Worm (Caenorhabditis elegans): Measurements from ENCODE around the gene mec-14.

The mec-14 gene

ce11 chrIII:7180613-7181012 lies 12.2 kb downstream of the mec-14 start, which contains the start of gene ndab-2:
TSS of gene ndab-2 (plus strand) at chrIII:7180752.
- TF ChIP-seq lsy-2 (tag; optimal IDR thresholded peaks at IDR 0.05) (peak in 1 of 2 experiments; percentile 28), nhr-90 (tag; optimal IDR thresholded peaks at IDR 0.05; ENCODE audit: poor library complexity) (peak; percentile 5), blmp-1 (tag; optimal IDR thresholded peaks at IDR 0.05) (no peak), ama-1 (optimal IDR thresholded peaks at IDR 0.05) (peak; percentile 41), unc-98 (GFP tag; IDR thresholded peaks at IDR 0.05) (no peak), mab-9 (GFP tag; IDR thresholded peaks at IDR 0.05) (no peak), nhr-47 (tag; optimal IDR thresholded peaks at IDR 0.05) (peak; percentile 18)

- TF ChIP-seq lin-15B (tag; optimal IDR thresholded peaks at IDR 0.05), result peak; percentile 90
- peak; percentile 93 for TF ChIP-seq nhr-71 (tag; optimal IDR thresholded peaks at IDR 0.05)
- TF ChIP-seq lin-39 (tag; optimal IDR thresholded peaks at IDR 0.05), result peak; percentile 62
- no peak for TF ChIP-seq pag-3 (tag; optimal IDR thresholded peaks at IDR 0.05; ENCODE audit: borderline replicate concordance, insufficient read depth)
- TF ChIP-seq rnt-1 (tag; optimal IDR thresholded peaks at IDR 0.05), result peak; percentile 90
- TF ChIP-seq xbp-1 (tag; optimal IDR thresholded peaks at IDR 0.05), result peak; percentile 94
- peak; percentile 70 for TF ChIP-seq grh-1 (GFP tag; IDR thresholded peaks at IDR 0.05)
- peak; percentile 86 for TF ChIP-seq jun-1 (tag; optimal IDR thresholded peaks at IDR 0.05)
- TF ChIP-seq nhr-77 (tag; optimal IDR thresholded peaks at IDR 0.05), result peak; percentile 90
- TF ChIP-seq C16A3.4 (tag; optimal IDR thresholded peaks at IDR 0.05), result peak; percentile 96
- peak; percentile 34 for TF ChIP-seq ceh-90 (tag; optimal IDR thresholded peaks at IDR 0.05)
- peak; percentile 94 for TF ChIP-seq isw-1 (GFP tag; IDR thresholded peaks at IDR 0.05)
- peak; percentile 27 for TF ChIP-seq mef-2 (tag; optimal IDR thresholded peaks at IDR 0.05)
- TF ChIP-seq mep-1 (tag; optimal IDR thresholded peaks at IDR 0.05), result peak; percentile 96
- peak; percentile 30 for TF ChIP-seq ama-1 (optimal IDR thresholded peaks at IDR 0.05)
- TF ChIP-seq nhr-12 (tag; optimal IDR thresholded peaks at IDR 0.05), result no peak
- peak; percentile 44 for TF ChIP-seq elt-2 (tag; optimal IDR thresholded peaks at IDR 0.05)
- peak; percentile 94 for TF ChIP-seq nhr-85 (tag)
- peak; percentile 95 to 96 for TF ChIP-seq lsy-2 (tag; optimal IDR thresholded peaks at IDR 0.05)
- peak; percentile 82 for TF ChIP-seq snpc-4 (tag; optimal IDR thresholded peaks at IDR 0.05)
- peak; percentile 84 for TF ChIP-seq fos-1 (tag; optimal IDR thresholded peaks at IDR 0.05)
- peak; percentile 77 for TF ChIP-seq lir-3 (tag; optimal IDR thresholded peaks at IDR 0.05; ENCODE audit: poor library complexity)
- peak; percentile 92 for TF ChIP-seq swsn-7 (tag; optimal IDR thresholded peaks at IDR 0.05)
- peak in 1 of 2 experiments; percentile 59 for TF ChIP-seq egl-27 (tag; optimal IDR thresholded peaks at IDR 0.05)
- no peak for TF ChIP-seq ces-1 (GFP tag; optimal IDR thresholded peaks at IDR 0.05)
- TF ChIP-seq ceh-8 (GFP tag; optimal IDR thresholded peaks at IDR 0.05), result peak; percentile 67
- peak; percentile 92 for TF ChIP-seq lin-14 (GFP tag; optimal IDR thresholded peaks at IDR 0.05)
- TF ChIP-seq sup-37 (GFP tag; optimal IDR thresholded peaks at IDR 0.05), result no peak
- TF ChIP-seq unc-86 (tag; optimal IDR thresholded peaks at IDR 0.05), result peak; percentile 80
- TF ChIP-seq nhr-237 (tag; optimal IDR thresholded peaks at IDR 0.05), result peak; percentile 74
- TF ChIP-seq aha-1 (tag; optimal IDR thresholded peaks at IDR 0.05), result peak; percentile 77
- TF ChIP-seq dsc-1 (tag; optimal IDR thresholded peaks at IDR 0.05), result peak; percentile 89
- TF ChIP-seq sox-4 (tag; optimal IDR thresholded peaks at IDR 0.05), result peak; percentile 59
- TF ChIP-seq sptf-1 (tag; optimal IDR thresholded peaks at IDR 0.05), result no peak
- TF ChIP-seq nhr-19 (GFP tag; conservative IDR thresholded peaks at IDR 0.05), result peak; percentile 92
- peak; percentile 67 for TF ChIP-seq ztf-4 (tag; optimal IDR thresholded peaks at IDR 0.05)
- no peak for TF ChIP-seq nhr-76 (tag; optimal IDR thresholded peaks at IDR 0.05)
- no peak for TF ChIP-seq C34B4.2 (tag; optimal IDR thresholded peaks at IDR 0.05)
- TF ChIP-seq ceh-63 (GFP tag; optimal IDR thresholded peaks at IDR 0.05), result no peak
- peak; percentile 78 for TF ChIP-seq hpl-2 (GFP tag; optimal IDR thresholded peaks at IDR 0.05)
- peak; percentile 66 for TF ChIP-seq fkh-10 (GFP tag; optimal IDR thresholded peaks at IDR 0.05)
- TF ChIP-seq unc-62 (GFP tag; optimal IDR thresholded peaks at IDR 0.05), result no peak
- peak; percentile 94 for TF ChIP-seq nhr-20 (tag; optimal IDR thresholded peaks at IDR 0.05)
- peak; percentile 72 for TF ChIP-seq pax-3 (tag; optimal IDR thresholded peaks at IDR 0.05)
- peak; percentile 83 for TF ChIP-seq irx-1 (tag; optimal IDR thresholded peaks at IDR 0.05)
These were observed 13.1 kb downstream of the mec-14 start, which contains the start of the genes rps-14 and rpl-36 for ce11 chrIII:7179538-7180301. TSS of gene rps-14 (minus strand) at chrIII:7179588. TSS of gene rpl-36 (plus strand) at chrIII:7180251.
